Worm (Caenorhabditis elegans) whole organism, L4 larva: ENCODE data around the gene Y105C5A.13.

ENCODE experiments used
- ceh-20 ChIP-seq: fragments of 200-800 bp; sonication (Bioruptor generic); IDR thresholded peaks from 2 replicates; pipeline ENCODE4 v1.3.6; 2022; ENCODE audit warnings: missing genetic modification reagents, missing genetic modification characterization, missing compliant biosample characterization
- ces-1 ChIP-seq: fragments of 150-350 bp; sonication (generic microtip); optimal IDR thresholded peaks from 4 replicates; lab custom pipeline; 2014; ENCODE audit warnings: missing biosample characterization, missing genetic modification reagents, missing genetic modification characterization
- cey-2 ChIP-seq: sonication (generic microtip); optimal IDR thresholded peaks from 3 replicates; lab custom pipeline; 2017; ENCODE audit warnings: missing genetic modification characterization, mild to moderate bottlenecking, missing compliant biosample characterization, antibody characterized with exemption, borderline replicate concordance; ENCODE audit not compliant: insufficient read depth
- egl-27 ChIP-seq: sonication (generic microtip); optimal IDR thresholded peaks from 3 replicates; lab custom pipeline; 2017; ENCODE audit warnings: missing biosample characterization, missing genetic modification reagents, missing genetic modification characterization
- nhr-102 ChIP-seq: sonication (generic microtip); optimal IDR thresholded peaks from 2 replicates; lab custom pipeline; 2016; ENCODE audit warnings: mild to moderate bottlenecking, missing genetic modification characterization, moderate library complexity, missing compliant biosample characterization
- nhr-76 ChIP-seq: fragments of 150-350 bp; optimal IDR thresholded peaks from 2 replicates; lab custom pipeline; 2014; ENCODE audit warnings: missing biosample characterization, missing genetic modification characterization
- pha-4 ChIP-seq, 2 experiments: fragments of 150-350 bp in 1 of 2; fragments of 200-800 bp in 1 of 2; sonication (Bioruptor generic) in 1 of 2; IDR thresholded peaks in 1 of 2; optimal IDR thresholded peaks in 1 of 2; 2 replicates each; pipeline versions ENCODE4 v1.3.6 to Lab custom; 2014 to 2022; ENCODE audit warnings: missing genetic modification characterization in 2 of 2, missing genetic modification reagents in 2 of 2, missing biosample characterization in 1 of 2, missing compliant biosample characterization in 1 of 2
- snpc-4 ChIP-seq: fragments of 150-350 bp; optimal IDR thresholded peaks from 2 replicates; lab custom pipeline; 2014; ENCODE audit warnings: missing biosample characterization, missing genetic modification characterization
- ztf-11 ChIP-seq: fragments of 150-350 bp; optimal IDR thresholded peaks from 2 replicates; lab custom pipeline; 2014; ENCODE audit warnings: missing biosample characterization, missing genetic modification characterization

DNA sequence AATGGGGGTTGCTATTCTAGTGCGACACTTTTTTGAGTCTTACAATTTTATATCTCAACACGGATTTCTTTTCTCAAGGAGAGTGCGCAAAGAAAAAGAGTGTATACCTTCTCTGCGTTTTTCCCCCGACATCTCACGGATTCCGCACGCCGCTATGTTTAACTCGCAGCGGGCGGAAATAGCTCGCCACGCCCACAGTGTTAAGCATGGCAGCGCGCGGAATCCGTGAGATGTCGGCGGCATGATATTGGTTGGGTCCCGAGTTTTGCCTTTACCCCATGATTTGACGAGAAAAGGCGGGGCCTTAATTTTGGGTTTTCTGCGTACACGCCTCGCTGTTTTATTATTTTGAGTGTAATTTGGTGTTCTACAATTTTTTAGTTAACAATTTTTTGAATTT lies 50.8 kb downstream of the Y105C5A.13 start:
- TF ChIP-seq pha-4 (GFP tag; IDR thresholded peaks at IDR 0.05; lab: Robert Waterston, UW) = no peak
- no peak for TF ChIP-seq pha-4 (tag; optimal IDR thresholded peaks at IDR 0.05; lab: Kevin White, UChicago)
- TF ChIP-seq ztf-11 (tag; lab: Kevin White, UChicago) = no peak
- no peak for TF ChIP-seq nhr-76 (tag; lab: Kevin White, UChicago)
- TF ChIP-seq ceh-20 (GFP tag; lab: Robert Waterston, UW) = no peak
- no peak for TF ChIP-seq ces-1 (GFP tag; lab: Kevin White, UChicago)
- no peak for TF ChIP-seq nhr-102 (tag; lab: Kevin White, UChicago)
- no peak for TF ChIP-seq snpc-4 (tag; lab: Kevin White, UChicago)
- TF ChIP-seq egl-27 (tag; lab: Kevin White, UChicago) = no peak
- no peak for TF ChIP-seq cey-2 (tag; lab: Kevin White, UChicago)
